Fruit fly (Drosophila melanogaster): ENCODE results near the gene CG42655.
A peak's percentile ranks its signal among the peaks of the same experiment; 100 is the strongest.

The CG42655 gene

DNA sequence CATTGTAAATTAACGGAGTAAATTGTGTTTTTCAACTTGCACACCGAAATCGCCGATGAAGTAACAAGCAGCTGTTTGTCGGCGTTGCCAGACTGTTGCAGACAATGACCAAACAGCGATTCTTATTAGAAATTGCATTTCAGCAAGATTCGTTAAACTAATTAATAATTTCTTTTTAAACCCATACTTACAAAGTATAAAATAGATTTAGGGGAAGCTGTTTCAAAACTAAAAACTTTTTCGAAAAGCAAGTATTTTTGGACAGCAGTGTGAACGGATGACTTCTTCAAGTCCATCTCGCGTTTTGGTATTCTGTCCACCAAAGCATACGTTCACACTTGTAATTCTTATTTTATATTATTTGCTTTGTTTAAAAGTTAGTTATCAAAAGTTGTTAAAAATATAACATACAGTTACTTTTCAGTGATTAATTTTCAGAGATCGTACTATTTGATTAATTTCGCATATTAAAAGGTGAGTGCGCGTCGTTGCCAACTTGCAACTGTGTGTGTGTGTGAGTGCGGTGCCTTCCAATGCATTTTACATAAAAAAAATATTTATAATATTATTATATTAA lies 25.0 kb downstream of the CG42655 start, which contains the start of the genes CG8004 and RhoGDI (continued):
- 0 out of 2 replicates have a peak, but pooled peaks have one; percentile 14 for TF ChIP-seq danr (GFP tag; IDR thresholded peaks at IDR 0.05)
- peak; percentile 86 for TF ChIP-seq lilli (GFP tag; optimal IDR thresholded peaks at IDR 0.05)
- TF ChIP-seq Sin3A (optimal IDR thresholded peaks at IDR 0.05): peak; percentile 72
- peak; percentile 67 for TF ChIP-seq NC2β (GFP tag; optimal IDR thresholded peaks at IDR 0.05)
- TF ChIP-seq zf30C (GFP tag; optimal IDR thresholded peaks at IDR 0.05): no peak
- TF ChIP-seq nom (GFP tag; optimal IDR thresholded peaks at IDR 0.05): peak; percentile 5
- peak; percentile 76 for TF ChIP-seq CG33213 (GFP tag; optimal IDR thresholded peaks at IDR 0.05)
- peak; percentile 23 for TF ChIP-seq eyg (GFP tag; optimal IDR thresholded peaks at IDR 0.05)
- peak; percentile 54 for TF ChIP-seq NfI (GFP tag; optimal IDR thresholded peaks at IDR 0.05)
- no peak for TF ChIP-seq Hand (GFP tag; optimal IDR thresholded peaks at IDR 0.05)
- no peak for TF ChIP-seq salm (tag; optimal IDR thresholded peaks at IDR 0.05)
- TF ChIP-seq hb (GFP tag; IDR thresholded peaks at IDR 0.05; ENCODE audit: partially characterized antibody): no peak
- peak; percentile 59 for TF ChIP-seq ranshi (GFP tag; IDR thresholded peaks at IDR 0.05)
- peak; percentile 45 for TF ChIP-seq CG8944 (GFP tag; optimal IDR thresholded peaks at IDR 0.05)
- TF ChIP-seq grau (tag; optimal IDR thresholded peaks at IDR 0.05): peak; percentile 72

DNA sequence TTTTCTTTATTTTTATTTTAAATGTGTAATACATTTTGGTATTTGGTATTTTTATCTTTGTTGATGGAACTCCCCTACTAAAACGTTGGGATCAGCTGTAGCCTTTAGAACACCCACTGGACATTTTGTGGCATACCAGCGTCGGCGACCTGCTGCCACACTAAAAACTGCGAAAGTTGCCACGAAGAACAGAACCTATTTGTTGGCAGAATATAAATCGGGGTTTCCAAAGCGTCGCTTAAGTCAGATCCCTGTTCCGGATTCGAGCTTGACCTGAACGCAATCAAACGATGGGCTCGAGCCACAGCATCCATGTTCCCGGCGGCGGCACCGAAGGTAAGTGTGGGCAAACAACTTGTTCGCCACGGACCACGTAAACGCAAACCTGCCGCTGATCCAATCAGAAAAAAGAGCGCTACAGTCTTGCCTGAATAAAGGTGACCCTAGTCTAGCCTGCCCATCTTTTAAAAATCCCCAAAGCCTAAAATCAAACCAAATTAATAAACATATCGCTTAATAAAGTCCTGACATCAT lies 28.7 kb downstream of the CG42655 start, which contains the start of gene Grasp65:
Grasp65 (plus strand) TSS at position 173 of the 534 bp plus-strand sequence.
- no peak for TF ChIP-seq pb (GFP tag; optimal IDR thresholded peaks at IDR 0.05)
- TF ChIP-seq Sin3A (optimal IDR thresholded peaks at IDR 0.05): peak; percentile 4
- no peak for TF ChIP-seq cas (GFP tag; IDR thresholded peaks at IDR 0.05)
- TF ChIP-seq CG2875 (GFP tag; optimal IDR thresholded peaks at IDR 0.05): no peak
- TF ChIP-seq CG10267 (tag; optimal IDR thresholded peaks at IDR 0.05): peak; percentile 59
- peak; percentile 33 for TF ChIP-seq CG6765 (GFP tag; optimal IDR thresholded peaks at IDR 0.05)
- peak; percentile 63 to 92 for TF ChIP-seq insv (GFP tag; optimal IDR thresholded peaks at IDR 0.05)
- no peak for TF ChIP-seq CG11456 (GFP tag; IDR thresholded peaks at IDR 0.05)
- peak; percentile 17; the same call in 1 of the 2 replicates for TF ChIP-seq Xrp1 (GFP tag; IDR thresholded peaks at IDR 0.05)
- TF ChIP-seq CG3847 (GFP tag; IDR thresholded peaks at IDR 0.05): no peak
- peak; percentile 3 for TF ChIP-seq Dp (GFP tag; optimal IDR thresholded peaks at IDR 0.05)
- peak; percentile 77 for TF ChIP-seq Nf-YC (tag; optimal IDR thresholded peaks at IDR 0.05)
- TF ChIP-seq Sox100B (GFP tag; optimal IDR thresholded peaks at IDR 0.05): no peak
- TF ChIP-seq ara (GFP tag; IDR thresholded peaks at IDR 0.05): no peak
- peak; percentile 32 for TF ChIP-seq tap (tag; optimal IDR thresholded peaks at IDR 0.05)
- no peak for TF ChIP-seq CG4282 (GFP tag; optimal IDR thresholded peaks at IDR 0.05)
- TF ChIP-seq slbo (GFP tag; IDR thresholded peaks at IDR 0.05): peak; percentile 26; the same call in 1 of the 2 replicates
- TF ChIP-seq MESR4 (GFP tag; optimal IDR thresholded peaks at IDR 0.05): peak; percentile 97
- TF ChIP-seq CG34376 (GFP tag; optimal IDR thresholded peaks at IDR 0.05): peak; percentile 24
- TF ChIP-seq CG16813 (GFP tag; IDR thresholded peaks at IDR 0.05; ENCODE audit: partially characterized antibody): no peak
- TF ChIP-seq kni (GFP tag; optimal IDR thresholded peaks at IDR 0.05): no peak
- no peak for TF ChIP-seq H15 (GFP tag; IDR thresholded peaks at IDR 0.05)
- no peak for TF ChIP-seq h (optimal IDR thresholded peaks at IDR 0.05)
- peak; percentile 33 for TF ChIP-seq CG14710 (tag; optimal IDR thresholded peaks at IDR 0.05)
- TF ChIP-seq tx (GFP tag; optimal IDR thresholded peaks at IDR 0.05): no peak
- TF ChIP-seq fd96Cb (tag; optimal IDR thresholded peaks at IDR 0.05): no peak
- TF ChIP-seq CG4424 (GFP tag; optimal IDR thresholded peaks at IDR 0.05): no peak
- peak; percentile 15 for TF ChIP-seq her (GFP tag; optimal IDR thresholded peaks at IDR 0.05)
- no peak for TF ChIP-seq mam (GFP tag; optimal IDR thresholded peaks at IDR 0.05)
- TF ChIP-seq Nf-YB (GFP tag; optimal IDR thresholded peaks at IDR 0.05): peak; percentile 55
- no peak for TF ChIP-seq CG11093 (GFP tag; IDR thresholded peaks at IDR 0.05)
- TF ChIP-seq Atf6 (GFP tag; IDR thresholded peaks at IDR 0.05): peak; percentile 23; the same call in 1 of the 2 replicates
- 0 out of 2 replicates have a peak, but pooled peaks have one; percentile 15 for TF ChIP-seq CG14441 (GFP tag; IDR thresholded peaks at IDR 0.05)
- TF ChIP-seq hkb (optimal IDR thresholded peaks at IDR 0.05): no peak
- TF ChIP-seq hkb (GFP tag; IDR thresholded peaks at IDR 0.05): 0 out of 2 replicates have a peak, but pooled peaks have one; percentile 15
- TF ChIP-seq CG7786 (GFP tag; optimal IDR thresholded peaks at IDR 0.05): no peak
